Fruit fly (Drosophila melanogaster) whole organism, adult: Measurements from ENCODE around the gene CG44815.

Source experiments
- CG7101 ChIP-seq: fragments of 200-800 bp; sonication (Bioruptor generic); optimal IDR thresholded peaks from 2 replicates; lab custom pipeline; 2018; ENCODE audit warnings: missing biosample characterization, mild to moderate bottlenecking, missing genetic modification characterization, moderate library complexity
- tj ChIP-seq: fragments of 200-800 bp; sonication (Bioruptor generic); optimal IDR thresholded peaks from 3 replicates; lab custom pipeline; 2017; ENCODE audit warnings: missing biosample characterization, mild to moderate bottlenecking, missing genetic modification characterization, moderate library complexity

- TF ChIP-seq CG7101 (no peak), tj (GFP tag; lab: Kevin White, UChicago) (no peak)
These were observed at the start of gene CG44815 for dm6 chrX:9446162-9446561.
